Worm (Caenorhabditis elegans) whole organism, L3 larva: ENCODE data around the gene F01G10.5.

Experiments
- ZK546.5 ChIP-seq: sonication (generic microtip); optimal IDR thresholded peaks from 2 replicates; lab custom pipeline; 2017; ENCODE audit warnings: missing biosample characterization, missing genetic modification characterization
- aly-2 ChIP-seq: fragments of 150-350 bp; optimal IDR thresholded peaks from 2 replicates; lab custom pipeline; 2014; ENCODE audit warnings: missing biosample characterization, missing genetic modification characterization
- ama-1 ChIP-seq: fragments of 150-350 bp; optimal IDR thresholded peaks from 2 replicates; lab custom pipeline; 2018
- ceh-28 ChIP-seq: fragments of 150-350 bp; optimal IDR thresholded peaks from 2 replicates; lab custom pipeline; 2014; ENCODE audit warnings: missing biosample characterization, missing genetic modification reagents, missing genetic modification characterization
- ceh-82 ChIP-seq: fragments of 150-350 bp; optimal IDR thresholded peaks from 2 replicates; lab custom pipeline; 2014; ENCODE audit warnings: missing biosample characterization, missing genetic modification characterization
- ceh-9 ChIP-seq: sonication (generic microtip); optimal IDR thresholded peaks from 2 replicates; lab custom pipeline; 2018; ENCODE audit warnings: missing biosample characterization, missing genetic modification characterization
- daf-12 ChIP-seq: fragments of 150-350 bp; optimal IDR thresholded peaks from 2 replicates; lab custom pipeline; 2014; ENCODE audit warnings: missing biosample characterization, missing genetic modification reagents, missing genetic modification characterization
- egl-5 ChIP-seq: fragments of 150-350 bp; optimal IDR thresholded peaks from 2 replicates; lab custom pipeline; 2017; ENCODE audit warnings: missing biosample characterization, missing genetic modification reagents, missing genetic modification characterization, inconsistent platforms
- elt-2 ChIP-seq: sonication (generic microtip); optimal IDR thresholded peaks from 2 replicates; lab custom pipeline; 2016; ENCODE audit warnings: missing genetic modification reagents, mild to moderate bottlenecking, missing genetic modification characterization, missing compliant biosample characterization
- eor-1 ChIP-seq, 2 experiments: fragments of 150-350 bp; optimal IDR thresholded peaks; 2 replicates each; lab custom pipeline; 2014 to 2018; ENCODE audit warnings: missing biosample characterization in 2 of 2, missing genetic modification characterization in 2 of 2
- fkh-10 ChIP-seq: sonication (generic microtip); optimal IDR thresholded peaks from 2 replicates; lab custom pipeline; 2017; ENCODE audit warnings: missing biosample characterization, missing genetic modification reagents, missing genetic modification characterization
- hmg-11 ChIP-seq: sonication (generic microtip); optimal IDR thresholded peaks from 2 replicates; lab custom pipeline; 2016; ENCODE audit warnings: missing genetic modification characterization, missing compliant biosample characterization
- lin-15B ChIP-seq: fragments of 150-350 bp; optimal IDR thresholded peaks from 2 replicates; lab custom pipeline; 2014; ENCODE audit warnings: missing biosample characterization, missing genetic modification characterization
- lsy-12 ChIP-seq: sonication (generic microtip); optimal IDR thresholded peaks from 2 replicates; lab custom pipeline; 2016; ENCODE audit warnings: mild to moderate bottlenecking, missing genetic modification characterization, missing compliant biosample characterization
- mdl-1 ChIP-seq: fragments of 150-350 bp; optimal IDR thresholded peaks from 2 replicates; lab custom pipeline; 2014; ENCODE audit warnings: missing biosample characterization, missing genetic modification characterization
- nfya-1 ChIP-seq: sonication (generic microtip); optimal IDR thresholded peaks from 2 replicates; lab custom pipeline; 2017; ENCODE audit warnings: missing genetic modification characterization, mild to moderate bottlenecking, missing compliant biosample characterization, antibody characterized with exemption, moderate library complexity; ENCODE audit not compliant: insufficient read depth
- nhr-11 ChIP-seq: fragments of 150-350 bp; optimal IDR thresholded peaks from 2 replicates; lab custom pipeline; 2014; ENCODE audit warnings: missing biosample characterization, missing genetic modification characterization
- nhr-12 ChIP-seq: fragments of 150-350 bp; optimal IDR thresholded peaks from 2 replicates; lab custom pipeline; 2014; ENCODE audit warnings: missing biosample characterization, missing genetic modification characterization
- nhr-23 ChIP-seq: fragments of 150-350 bp; optimal IDR thresholded peaks from 2 replicates; lab custom pipeline; 2014; ENCODE audit warnings: missing biosample characterization, missing genetic modification reagents, missing genetic modification characterization
- nhr-25 ChIP-seq: sonication (generic microtip); optimal IDR thresholded peaks from 2 replicates; lab custom pipeline; 2017; ENCODE audit warnings: missing biosample characterization, missing genetic modification characterization
- nhr-28 ChIP-seq: fragments of 150-350 bp; optimal IDR thresholded peaks from 2 replicates; lab custom pipeline; 2014; ENCODE audit warnings: missing biosample characterization, missing genetic modification characterization
- nhr-43 ChIP-seq: sonication (generic microtip); optimal IDR thresholded peaks from 2 replicates; lab custom pipeline; 2016; ENCODE audit warnings: mild to moderate bottlenecking, missing genetic modification characterization, missing compliant biosample characterization; ENCODE audit not compliant: poor library complexity, severe bottlenecking
- nhr-76 ChIP-seq: fragments of 150-350 bp; sonication (generic microtip); optimal IDR thresholded peaks from 5 replicates; lab custom pipeline; 2014; ENCODE audit warnings: missing biosample characterization, missing genetic modification characterization
- nhr-77 ChIP-seq: fragments of 150-350 bp; optimal IDR thresholded peaks from 2 replicates; lab custom pipeline; 2014; ENCODE audit warnings: missing biosample characterization, missing genetic modification characterization
- pha-4 ChIP-seq: fragments of 150-350 bp; optimal IDR thresholded peaks from 2 replicates; lab custom pipeline; 2014; ENCODE audit warnings: missing biosample characterization, missing genetic modification reagents, missing genetic modification characterization
- pqm-1 ChIP-seq: fragments of 150-350 bp; optimal IDR thresholded peaks from 2 replicates; lab custom pipeline; 2017; ENCODE audit warnings: missing biosample characterization, missing genetic modification characterization, inconsistent platforms
- sea-2 ChIP-seq: fragments of 150-350 bp; sonication (generic microtip); optimal IDR thresholded peaks from 4 replicates; lab custom pipeline; 2014; ENCODE audit warnings: missing biosample characterization, missing genetic modification reagents, missing genetic modification characterization
- skn-1 ChIP-seq: fragments of 150-350 bp; optimal IDR thresholded peaks from 2 replicates; lab custom pipeline; 2014; ENCODE audit warnings: missing biosample characterization, missing genetic modification characterization
- snpc-4 ChIP-seq: fragments of 150-350 bp; optimal IDR thresholded peaks from 2 replicates; lab custom pipeline; 2014; ENCODE audit warnings: missing biosample characterization, missing genetic modification characterization
- tbx-2 ChIP-seq: sonication (generic microtip); optimal IDR thresholded peaks from 2 replicates; lab custom pipeline; 2016; ENCODE audit warnings: mild to moderate bottlenecking, missing genetic modification characterization, missing compliant biosample characterization
- zag-1 ChIP-seq: fragments of 150-350 bp; optimal IDR thresholded peaks from 2 replicates; lab custom pipeline; 2014; ENCODE audit warnings: missing biosample characterization, missing genetic modification characterization
- ztf-11 ChIP-seq: fragments of 150-350 bp; optimal IDR thresholded peaks from 2 replicates; lab custom pipeline; 2014; ENCODE audit warnings: missing biosample characterization, missing genetic modification characterization
- ztf-4 ChIP-seq: fragments of 150-350 bp; optimal IDR thresholded peaks from 2 replicates; lab custom pipeline; 2014; ENCODE audit warnings: missing biosample characterization, missing genetic modification characterization

F01G10.5 gene

ce11 chrIV:10214811-10215210, 16.1 kb downstream of the F01G10.5 start, which contains the start of gene abt-1:
Gene abt-1, minus strand, starts transcription at chrIV:10214911.
- TF ChIP-seq ceh-9 (tag; lab: Kevin White, UChicago): no peak

- no peak for TF ChIP-seq fkh-10 (GFP tag; lab: Kevin White, UChicago)
- no peak for TF ChIP-seq sea-2 (GFP tag; lab: Kevin White, UChicago)
- TF ChIP-seq nhr-25 (tag; lab: Kevin White, UChicago): no peak
- no peak for TF ChIP-seq mdl-1
- no peak for TF ChIP-seq aly-2
- TF ChIP-seq ztf-11 (tag; lab: Kevin White, UChicago): no peak
- no peak for TF ChIP-seq nfya-1 (tag; lab: Kevin White, UChicago)
- TF ChIP-seq eor-1 (tag; optimal IDR thresholded peaks at IDR 0.05; lab: Kevin White, UChicago): no peak
- no peak for TF ChIP-seq snpc-4 (tag; lab: Kevin White, UChicago)
- TF ChIP-seq nhr-28 (tag; lab: Kevin White, UChicago): no peak
- no peak for TF ChIP-seq nhr-43 (tag; lab: Kevin White, UChicago)
- TF ChIP-seq lin-15B (tag; lab: Kevin White, UChicago): no peak
- no peak for TF ChIP-seq ama-1
- no peak for TF ChIP-seq nhr-11 (tag; lab: Kevin White, UChicago)
- TF ChIP-seq ceh-82 (tag; lab: Kevin White, UChicago): no peak
These were observed 24.7 kb downstream of the F01G10.5 start, which contains the start of gene K04D7.6 for ce11 chrIV:10206182-10206581. Gene K04D7.6, minus strand, starts transcription at chrIV:10206282.

ce11 chrIV:10197317-10197867, 33.5 kb downstream of the F01G10.5 start, which contains the start of gene gon-4:
Gene gon-4, plus strand, starts transcription at chrIV:10197817.
- TF ChIP-seq snpc-4 (tag; lab: Kevin White, UChicago) (peak; percentile 29), eor-1 (tag; optimal IDR thresholded peaks at IDR 0.05; lab: Kevin White, UChicago) (no peak), ceh-9 (tag; lab: Kevin White, UChicago) (no peak), egl-5 (no peak), lin-15B (tag; lab: Kevin White, UChicago) (peak; percentile 57)

- TF ChIP-seq lsy-12 (tag; lab: Kevin White, UChicago): no peak
- TF ChIP-seq daf-12 (tag; lab: Kevin White, UChicago): no peak
- TF ChIP-seq elt-2 (tag; lab: Kevin White, UChicago): no peak
- TF ChIP-seq pha-4: no peak
- no peak for TF ChIP-seq ZK546.5 (tag; lab: Kevin White, UChicago)
- TF ChIP-seq egl-5: no peak
- no peak for TF ChIP-seq nhr-23 (tag; lab: Kevin White, UChicago)
- TF ChIP-seq tbx-2 (tag; lab: Kevin White, UChicago): no peak
- no peak for TF ChIP-seq fkh-10 (GFP tag; lab: Kevin White, UChicago)
- no peak for TF ChIP-seq lin-15B (tag; lab: Kevin White, UChicago)
- no peak for TF ChIP-seq hmg-11 (tag; lab: Kevin White, UChicago)
- no peak for TF ChIP-seq nhr-77 (tag; lab: Kevin White, UChicago)
- TF ChIP-seq nhr-12 (tag; lab: Kevin White, UChicago): no peak
- no peak for TF ChIP-seq zag-1 (tag; lab: Kevin White, UChicago)
- no peak for TF ChIP-seq pqm-1
- TF ChIP-seq nhr-28 (tag; lab: Kevin White, UChicago): no peak
- TF ChIP-seq mdl-1: no peak
- no peak for TF ChIP-seq ceh-28 (tag; lab: Kevin White, UChicago)
- no peak for TF ChIP-seq ama-1
These were observed 36.5 kb downstream of the F01G10.5 start, which contains the start of gene ptrg-1 for ce11 chrIV:10194345-10194744. Gene ptrg-1, minus strand, starts transcription at chrIV:10194445.

ce11 chrIV:10191498-10191897, 39.4 kb downstream of the F01G10.5 start:
- TF ChIP-seq ZK546.5 (tag; lab: Kevin White, UChicago) (no peak), ztf-11 (tag; lab: Kevin White, UChicago) (no peak), zag-1 (tag; lab: Kevin White, UChicago) (no peak), nhr-23 (tag; lab: Kevin White, UChicago) (no peak), fkh-10 (GFP tag; lab: Kevin White, UChicago) (peak; percentile 84), ceh-82 (tag; lab: Kevin White, UChicago) (no peak)
- TF ChIP-seq, all 47 proteins: peak for 1

ce11 chrIV:10190586-10190985, 40.3 kb downstream of the F01G10.5 start:
- TF ChIP-seq lsy-12 (tag; lab: Kevin White, UChicago): no peak
- no peak for TF ChIP-seq ZK546.5 (tag; lab: Kevin White, UChicago)
- no peak for TF ChIP-seq nhr-76
- TF ChIP-seq nhr-12 (tag; lab: Kevin White, UChicago): no peak
- no peak for TF ChIP-seq lin-15B (tag; lab: Kevin White, UChicago)
- TF ChIP-seq ztf-4 (tag; lab: Kevin White, UChicago): no peak
- TF ChIP-seq fkh-10 (GFP tag; lab: Kevin White, UChicago): no peak
- TF ChIP-seq elt-2 (tag; lab: Kevin White, UChicago): no peak
- TF ChIP-seq skn-1 (tag; lab: Kevin White, UChicago): no peak
- TF ChIP-seq zag-1 (tag; lab: Kevin White, UChicago): no peak
- TF ChIP-seq, all 47 proteins: peak for 0
